Fruit fly (Drosophila melanogaster): ENCODE measurements around the gene CG15480.

DNA sequence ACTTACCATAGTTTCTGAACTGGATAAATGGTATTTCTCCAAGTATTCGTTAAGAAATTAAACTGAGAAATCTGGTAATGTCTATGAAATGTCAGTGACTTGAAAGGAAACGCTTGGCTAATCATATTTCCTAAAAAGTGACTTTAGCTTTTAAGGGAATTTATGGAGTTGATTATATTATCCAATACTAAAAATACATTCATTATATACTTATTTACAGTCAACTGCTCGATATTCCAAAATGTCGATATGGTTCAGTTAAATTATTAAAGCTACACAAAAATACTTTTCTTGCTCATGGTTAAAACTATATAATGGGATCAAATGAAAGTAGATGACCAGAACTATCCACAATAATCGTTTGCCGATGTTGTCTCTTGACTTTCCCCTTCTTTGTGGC is 40.7 kb upstream of the CG15480 start, which contains the start of gene CG31848:
- no peak for TF ChIP-seq h (optimal IDR thresholded peaks at IDR 0.05)
- TF ChIP-seq ttk (optimal IDR thresholded peaks at IDR 0.05): no peak
- TF ChIP-seq Myc (optimal IDR thresholded peaks at IDR 0.05): no peak
- TF ChIP-seq Sin3A (optimal IDR thresholded peaks at IDR 0.05): no peak
